Worm (Caenorhabditis elegans): Measurements from ENCODE around the gene Y54G11A.9.

- TF ChIP-seq F33H1.4 (GFP tag; IDR thresholded peaks at IDR 0.05), result no peak
- no peak for TF ChIP-seq unc-130 (GFP tag; optimal IDR thresholded peaks at IDR 0.05)
- TF ChIP-seq atf-7 (tag; optimal IDR thresholded peaks at IDR 0.05), result no peak
- TF ChIP-seq dpff-1 (tag; optimal IDR thresholded peaks at IDR 0.05), result no peak
- TF ChIP-seq him-1 (tag; optimal IDR thresholded peaks at IDR 0.05), result no peak
- no peak for TF ChIP-seq let-607 (tag; optimal IDR thresholded peaks at IDR 0.05)
- TF ChIP-seq F37B4.10 (GFP tag; IDR thresholded peaks at IDR 0.05), result no peak
- no peak for TF ChIP-seq efl-1 (GFP tag; optimal IDR thresholded peaks at IDR 0.05)
- no peak for TF ChIP-seq ceh-58 (GFP tag; IDR thresholded peaks at IDR 0.05)
- TF ChIP-seq cebp-2 (GFP tag; IDR thresholded peaks at IDR 0.05), result no peak
- TF ChIP-seq ama-1 (optimal IDR thresholded peaks at IDR 0.05), result no peak
- no peak for TF ChIP-seq ama-1 (GFP tag; optimal IDR thresholded peaks at IDR 0.05)
- TF ChIP-seq ztf-3 (GFP tag; optimal IDR thresholded peaks at IDR 0.05), result no peak
- no peak for TF ChIP-seq repo-1 (tag; optimal IDR thresholded peaks at IDR 0.05)
Measured at ce11 chrII:14319227-14319626, 27.0 kb downstream of the Y54G11A.9 start.
